Fruit fly (Drosophila melanogaster): ENCODE measurements around the gene Elp4.
A peak's percentile ranks its signal among the peaks of the same experiment; 100 is the strongest.

Gene Elp4

DNA sequence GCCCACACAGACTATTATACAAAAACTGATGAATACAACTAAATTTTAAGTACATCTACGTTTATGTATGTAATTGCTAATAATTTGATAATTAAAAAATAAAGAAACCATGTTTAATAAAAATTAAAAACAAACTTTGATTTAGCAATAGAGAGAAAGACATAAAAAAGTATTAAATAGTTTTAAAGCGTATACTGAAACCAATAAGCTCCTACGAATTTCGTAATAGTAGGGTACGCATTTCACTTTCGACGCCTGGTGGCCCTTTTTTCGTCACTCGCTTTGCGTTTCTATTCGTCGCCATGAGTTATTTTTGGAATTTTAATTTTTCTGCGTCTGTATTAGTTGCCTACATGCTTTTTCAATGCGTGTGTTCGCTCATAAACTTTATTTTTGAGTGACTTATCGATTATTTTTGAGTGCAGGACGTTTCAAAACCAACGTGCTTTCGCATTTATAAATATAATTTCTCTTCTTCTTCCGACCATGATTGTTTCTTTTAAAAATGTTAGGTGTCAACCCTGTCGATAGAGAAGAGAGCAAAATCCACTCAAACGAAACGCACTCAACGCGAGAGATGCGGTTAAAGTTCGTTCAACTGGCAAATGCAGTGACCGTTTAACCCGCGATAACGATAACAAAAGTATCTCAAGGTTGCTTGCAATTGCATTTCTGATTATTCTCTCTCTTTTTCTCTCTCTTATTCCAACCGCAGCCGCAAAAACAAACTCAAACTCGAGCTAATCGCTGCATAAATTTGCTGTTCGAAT, 22.8 kb downstream of the Elp4 start, which contains the start of gene Oscillin:
Oscillin (plus strand) TSS at position 569 of the 770 bp plus-strand sequence.
- no peak for TF ChIP-seq noc (tag; optimal IDR thresholded peaks at IDR 0.05)

DNA sequence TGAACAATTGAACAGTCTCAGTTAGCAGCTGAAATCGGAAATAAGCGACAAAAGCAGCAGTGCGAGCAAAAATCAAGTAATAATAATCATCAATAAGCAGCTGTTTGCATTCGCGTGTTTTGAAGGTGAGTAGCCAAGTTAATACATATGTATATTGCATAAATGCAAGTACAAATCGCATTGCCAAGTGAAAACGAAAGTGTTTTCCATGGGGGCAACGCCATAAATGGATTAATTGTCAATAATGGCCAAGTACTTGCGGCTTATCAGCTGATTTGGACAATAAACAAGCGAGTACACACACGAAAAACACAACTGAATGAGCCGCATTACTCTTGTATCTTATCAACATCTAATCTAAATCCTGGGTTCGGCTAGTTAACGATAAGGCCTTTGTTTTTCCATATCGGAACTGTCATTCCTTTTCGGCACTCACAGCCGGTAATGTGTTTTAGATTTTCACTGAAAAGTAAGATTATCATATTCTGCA, 23.4 kb downstream of the Elp4 start:
- TF ChIP-seq noc (tag; optimal IDR thresholded peaks at IDR 0.05): peak; percentile 23

DNA sequence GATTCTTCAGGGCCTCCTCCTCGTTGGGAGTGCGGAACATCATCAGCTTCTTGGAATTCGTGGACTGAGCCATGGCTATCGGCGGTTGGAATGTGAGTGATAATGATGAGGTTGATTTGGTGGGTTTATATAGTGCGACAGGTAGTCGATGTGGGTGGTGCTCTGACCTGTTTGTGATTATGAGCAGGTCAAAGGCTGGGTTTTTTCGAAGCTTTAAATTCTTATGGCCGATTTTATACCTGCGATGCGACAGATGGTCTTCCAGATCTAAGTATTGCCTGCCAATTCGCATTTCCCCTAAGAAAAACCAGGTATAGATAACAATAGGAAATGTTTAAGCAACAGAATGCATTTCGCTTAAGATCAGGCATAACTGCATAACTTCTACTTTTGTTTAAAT, 26.8 kb downstream of the Elp4 start, which contains the start of gene CG14014:
CG14014 (minus strand) TSS at position 101 of the 400 bp plus-strand sequence.
- no peak for TF ChIP-seq noc (tag; optimal IDR thresholded peaks at IDR 0.05)

DNA sequence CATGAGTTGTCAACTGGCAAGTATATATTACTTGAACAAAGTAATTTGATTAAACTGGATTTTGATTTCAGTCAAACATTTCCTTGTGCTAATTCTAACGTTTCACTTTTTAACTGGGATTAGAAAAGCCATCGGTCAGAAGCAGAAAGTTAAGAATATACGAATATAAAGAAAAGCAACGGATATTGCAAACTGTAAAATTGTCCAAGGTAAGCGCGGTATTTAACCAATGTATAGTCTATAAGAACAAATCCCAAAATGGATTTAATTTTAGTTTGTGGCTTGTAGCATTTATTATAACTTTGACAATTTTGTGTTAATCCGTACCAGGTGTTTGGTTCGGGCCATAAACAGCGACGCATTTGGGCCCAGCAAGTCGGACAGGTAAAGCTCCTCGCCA, 27.6 kb downstream of the Elp4 start, which contains the start of gene CG18269:
CG18269 (plus strand) TSS at position 301 of the 400 bp plus-strand sequence.
- no peak for TF ChIP-seq noc (tag; optimal IDR thresholded peaks at IDR 0.05)

DNA sequence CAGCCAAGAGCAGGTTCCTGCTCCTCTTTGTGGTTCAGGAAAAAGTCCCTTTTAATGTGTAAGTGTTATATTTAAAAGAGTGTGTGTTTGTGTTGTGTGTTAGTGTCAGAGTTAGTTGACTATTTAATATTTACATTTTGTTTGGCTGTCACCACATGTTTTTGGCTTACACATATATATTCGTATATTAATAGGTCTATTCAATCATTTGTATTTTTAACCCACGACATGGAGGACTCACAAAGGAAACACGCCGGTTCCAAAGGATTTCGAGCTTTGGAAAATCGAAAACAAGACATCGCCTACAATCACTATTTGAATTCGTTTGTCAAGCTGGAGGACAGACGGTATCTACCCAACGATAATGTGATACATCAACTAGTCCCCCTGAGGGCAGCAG, 29.8 kb downstream of the Elp4 start, which contains the start of the genes CG14013 and CG14017:
CG14013 (minus strand) TSS at position 101 of the 400 bp plus-strand sequence.
CG14017 (plus strand) TSS at position 148 of the 400 bp plus-strand sequence.
- no peak for TF ChIP-seq noc (tag; optimal IDR thresholded peaks at IDR 0.05)

DNA sequence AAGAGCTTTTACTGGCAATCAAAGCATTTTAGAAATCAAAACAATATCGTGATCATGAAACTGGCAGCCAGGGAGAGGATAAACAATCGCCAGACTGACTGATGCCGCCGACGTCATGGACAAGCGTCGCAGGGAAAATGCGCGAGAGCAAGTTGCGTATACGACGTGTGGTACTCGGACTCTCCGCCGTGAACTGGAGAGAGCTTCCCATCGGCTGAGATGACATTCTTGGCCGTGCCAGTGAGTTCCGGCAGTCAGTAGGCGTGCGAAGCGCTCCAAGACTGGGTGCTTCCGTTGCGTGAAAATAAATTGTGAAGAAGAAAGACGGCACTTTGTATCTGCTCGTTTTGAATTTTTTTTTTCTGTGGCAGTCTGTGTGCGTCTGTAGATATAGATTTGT, 30.9 kb downstream of the Elp4 start, which contains the start of gene GluRIIA:
GluRIIA (plus strand) TSS at position 255 of the 400 bp plus-strand sequence.
- TF ChIP-seq noc (tag; optimal IDR thresholded peaks at IDR 0.05): no peak

DNA sequence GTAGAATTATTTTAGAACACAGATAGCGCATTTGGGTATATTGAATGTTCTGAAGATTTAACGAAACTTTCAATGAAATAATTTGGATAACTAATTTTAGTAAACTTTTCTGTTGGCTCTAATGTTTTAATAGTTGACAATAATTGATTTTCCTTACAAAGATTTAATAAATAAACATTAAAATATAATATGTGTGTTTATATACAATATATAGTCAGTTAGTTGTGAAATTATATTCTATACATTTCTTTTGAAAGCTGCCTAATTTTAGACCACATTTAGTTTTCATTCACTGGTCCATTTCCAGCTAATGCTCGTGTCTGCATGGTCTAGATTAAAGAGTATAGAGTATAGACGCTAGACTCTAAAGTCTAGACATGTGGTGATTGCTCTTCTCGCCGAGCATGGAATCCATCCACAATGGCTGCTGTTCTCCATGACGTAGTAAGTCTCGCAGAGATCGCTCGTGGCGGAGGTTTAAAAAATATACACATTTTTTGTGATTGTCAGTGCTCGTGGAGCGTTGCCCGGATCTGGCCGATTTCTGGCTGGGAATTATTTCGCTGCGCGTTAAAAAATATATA, 35.0 kb downstream of the Elp4 start, which contains the start of gene GluRIIB:
GluRIIB (plus strand) TSS at position 534 of the 584 bp plus-strand sequence.
- no peak for TF ChIP-seq noc (tag; optimal IDR thresholded peaks at IDR 0.05)

DNA sequence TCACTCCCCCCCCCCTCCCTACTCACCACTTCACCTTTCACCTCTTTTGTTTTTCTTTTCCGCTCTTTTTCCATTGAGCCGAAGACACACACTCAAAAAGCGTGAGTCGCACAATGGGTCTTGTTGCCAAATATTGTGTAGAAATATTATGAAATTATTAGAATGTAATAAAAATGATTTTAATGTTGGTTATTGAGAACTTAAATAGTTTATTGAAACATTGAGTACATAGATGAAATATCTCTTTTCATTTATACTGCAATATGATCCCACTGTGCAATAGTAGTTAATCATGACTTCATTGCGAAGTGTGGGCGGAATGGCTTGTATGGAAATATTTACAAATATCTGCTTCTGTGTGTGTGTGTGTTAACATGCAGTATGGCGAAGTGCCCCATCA, 43.2 kb downstream of the Elp4 start:
- no peak for TF ChIP-seq noc (tag; optimal IDR thresholded peaks at IDR 0.05)

DNA sequence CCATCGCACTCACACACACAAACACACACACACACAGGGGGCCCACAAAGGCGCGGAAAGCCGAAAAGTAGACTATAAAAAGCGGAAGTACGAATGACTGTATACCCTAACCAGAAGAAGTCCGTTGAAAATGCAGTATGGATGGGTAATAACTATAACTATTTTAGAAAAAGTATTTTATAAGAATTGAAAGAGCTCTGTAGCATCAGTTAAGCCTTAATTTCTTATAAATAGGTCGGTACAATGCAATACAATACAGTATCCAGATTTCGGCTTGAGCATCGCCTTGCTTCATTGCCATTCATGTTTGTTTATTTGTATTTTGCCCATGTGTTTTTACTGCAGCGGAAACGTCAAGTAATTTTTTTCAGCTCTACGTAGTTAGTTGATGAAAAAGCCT, 45.6 kb downstream of the Elp4 start:
- no peak for TF ChIP-seq noc (tag; optimal IDR thresholded peaks at IDR 0.05)

Measured in whole organism, larva.